Fruit fly (Drosophila melanogaster): ENCODE measurements around the gene Chrac-16.

Gene Chrac-16

dm6 chrX:11987664-11988063 is 30.1 kb downstream of the Chrac-16 start, which contains the start of gene gd:
gd (minus strand) TSS chrX:11987764.
- TF ChIP-seq Abd-B (GFP tag; optimal IDR thresholded peaks at IDR 0.05) (no peak), Rel (GFP tag; optimal IDR thresholded peaks at IDR 0.05) (no peak), Rel (tag; optimal IDR thresholded peaks at IDR 0.05) (no peak), CG9705 (GFP tag; optimal IDR thresholded peaks at IDR 0.05) (no peak), GATAd (GFP tag; optimal IDR thresholded peaks at IDR 0.05) (no peak), woc (GFP tag; optimal IDR thresholded peaks at IDR 0.05) (no peak)

- TF ChIP-seq Rel (GFP tag; optimal IDR thresholded peaks at IDR 0.05) (no peak), Rel (tag; optimal IDR thresholded peaks at IDR 0.05) (no peak), Mio (GFP tag; optimal IDR thresholded peaks at IDR 0.05) (no peak), sage (GFP tag; optimal IDR thresholded peaks at IDR 0.05) (no peak), jim (GFP tag; optimal IDR thresholded peaks at IDR 0.05) (no peak), HLH106 (tag; optimal IDR thresholded peaks at IDR 0.05) (no peak), ey (GFP tag; optimal IDR thresholded peaks at IDR 0.05) (no peak), Hr78 (GFP tag; optimal IDR thresholded peaks at IDR 0.05) (no peak), lola (GFP tag; optimal IDR thresholded peaks at IDR 0.05) (no peak), h (GFP tag; optimal IDR thresholded peaks at IDR 0.05) (no peak), br (GFP tag; optimal IDR thresholded peaks at IDR 0.05) (no peak), Dif (GFP tag; optimal IDR thresholded peaks at IDR 0.05; ENCODE audit: partially characterized antibody) (no peak), Sp1 (GFP tag; optimal IDR thresholded peaks at IDR 0.05) (no peak), Dfd (GFP tag; optimal IDR thresholded peaks at IDR 0.05) (no peak), dsf (GFP tag; optimal IDR thresholded peaks at IDR 0.05; ENCODE audit: borderline replicate concordance) (no peak)
These were observed 32.8 kb downstream of the Chrac-16 start, which contains the start of gene cac for dm6 chrX:11984987-11985386. cac (minus strand) TSS chrX:11985087.

- TF ChIP-seq dmrt93B (GFP tag; optimal IDR thresholded peaks at IDR 0.05) (no peak), woc (GFP tag; optimal IDR thresholded peaks at IDR 0.05) (no peak), Sp1 (GFP tag; optimal IDR thresholded peaks at IDR 0.05) (no peak), Dif (GFP tag; optimal IDR thresholded peaks at IDR 0.05; ENCODE audit: partially characterized antibody) (no peak), N (GFP tag; optimal IDR thresholded peaks at IDR 0.05) (no peak), OdsH (GFP tag; optimal IDR thresholded peaks at IDR 0.05) (no peak), CG32264 (GFP tag; optimal IDR thresholded peaks at IDR 0.05) (no peak), sv (GFP tag; optimal IDR thresholded peaks at IDR 0.05) (no peak), Dfd (GFP tag; optimal IDR thresholded peaks at IDR 0.05) (no peak), HLH106 (tag; optimal IDR thresholded peaks at IDR 0.05) (no peak)
These were observed 33.9 kb downstream of the Chrac-16 start for dm6 chrX:11983838-11984237.

Measured in whole organism, wandering third instar larva.